Fruit fly (Drosophila melanogaster): Measurements from ENCODE around the gene CG42718.

dm6 chr3L:16323372-16323771 lies 2.3 kb upstream of the CG42718 start, which contains the start of gene CG13059:
- TF ChIP-seq psq (optimal IDR thresholded peaks at IDR 0.05) (no peak), insv (optimal IDR thresholded peaks at IDR 0.05) (no peak), ttk (optimal IDR thresholded peaks at IDR 0.05) (no peak), h (optimal IDR thresholded peaks at IDR 0.05) (no peak)
